Fruit fly (Drosophila melanogaster) whole organism, embryonic: ENCODE results near the gene Tnpo-SR.

Experiments
- BEAF-32 ChIP-seq: fragments of 200-800 bp; sonication (Bioruptor generic); optimal IDR thresholded peaks from 3 replicates; lab custom pipeline; 2017; ENCODE audit warnings: missing biosample characterization, missing genetic modification characterization, mild to moderate bottlenecking, moderate library complexity, missing genetic modification reagents
- CG10274 ChIP-seq: fragments of 200-800 bp; sonication (Bioruptor generic); optimal IDR thresholded peaks from 3 replicates; lab custom pipeline; 2017; ENCODE audit warnings: missing biosample characterization, mild to moderate bottlenecking, missing genetic modification characterization
- CG11456 ChIP-seq: fragments of 200-800 bp; sonication (Bioruptor generic); IDR thresholded peaks from 3 replicates; pipeline ENCODE4 v1.3.6; 2022; ENCODE audit warnings: missing biosample characterization, missing genetic modification characterization
- CG11696 ChIP-seq: fragments of 200-800 bp; sonication (Bioruptor generic); IDR thresholded peaks from 2 replicates; pipeline ENCODE4 v1.3.6; 2022; ENCODE audit warnings: missing biosample characterization, missing genetic modification characterization
- CG12219 ChIP-seq: fragments of 200-800 bp; sonication (Bioruptor generic); optimal IDR thresholded peaks from 3 replicates; lab custom pipeline; 2018; ENCODE audit warnings: missing biosample characterization, mild to moderate bottlenecking, missing genetic modification characterization
- CG13624 ChIP-seq: fragments of 200-800 bp; sonication (Bioruptor generic); optimal IDR thresholded peaks from 2 replicates; lab custom pipeline; 2016; ENCODE audit warnings: missing biosample characterization, missing genetic modification characterization
- CG17568 ChIP-seq: fragments of 200-800 bp; sonication (Bioruptor generic); optimal IDR thresholded peaks from 2 replicates; lab custom pipeline; 2018; ENCODE audit warnings: missing biosample characterization, mild to moderate bottlenecking, missing genetic modification characterization, moderate library complexity
- CG18599 ChIP-seq: fragments of 200-800 bp; sonication (Bioruptor generic); optimal IDR thresholded peaks from 3 replicates; lab custom pipeline; 2017; ENCODE audit warnings: missing biosample characterization, missing genetic modification characterization, mild to moderate bottlenecking, moderate library complexity, missing genetic modification reagents
- CG3163 ChIP-seq: fragments of 200-800 bp; sonication (Bioruptor generic); optimal IDR thresholded peaks from 3 replicates; lab custom pipeline; 2016; ENCODE audit warnings: missing biosample characterization, missing genetic modification characterization
- CG32767 ChIP-seq: fragments of 200-800 bp; sonication (Bioruptor generic); IDR thresholded peaks from 2 replicates; pipeline ENCODE4 v1.3.6; 2022; ENCODE audit warnings: missing biosample characterization, missing genetic modification characterization
- CG3838 ChIP-seq: fragments of 200-800 bp; sonication (Bioruptor generic); optimal IDR thresholded peaks from 3 replicates; lab custom pipeline; 2016; ENCODE audit warnings: missing biosample characterization, missing genetic modification characterization
- CG4404 ChIP-seq: fragments of 200-800 bp; sonication (Bioruptor generic); IDR thresholded peaks from 2 replicates; pipeline ENCODE4 v1.3.6; 2022; ENCODE audit warnings: missing biosample characterization, missing genetic modification characterization
- CG4424 ChIP-seq: fragments of 200-800 bp; sonication (Bioruptor generic); optimal IDR thresholded peaks from 3 replicates; lab custom pipeline; 2016; ENCODE audit warnings: missing biosample characterization, missing genetic modification characterization
- CG5953 ChIP-seq: fragments of 200-800 bp; sonication (Bioruptor generic); IDR thresholded peaks from 2 replicates; pipeline ENCODE4 v1.3.6; 2022; ENCODE audit warnings: missing biosample characterization, missing genetic modification characterization
- CG6254 ChIP-seq: fragments of 200-800 bp; sonication (Bioruptor generic); optimal IDR thresholded peaks from 3 replicates; lab custom pipeline; 2017; ENCODE audit warnings: mild to moderate bottlenecking, missing biosample characterization, missing genetic modification reagents, missing genetic modification characterization
- CG6272 ChIP-seq: fragments of 200-800 bp; sonication (Bioruptor generic); IDR thresholded peaks from 2 replicates; pipeline ENCODE4 v1.3.6; 2022; ENCODE audit warnings: missing biosample characterization, missing genetic modification characterization
- CG6813 ChIP-seq: fragments of 200-800 bp; sonication (Bioruptor generic); optimal IDR thresholded peaks from 2 replicates; lab custom pipeline; 2017; ENCODE audit warnings: missing biosample characterization, missing genetic modification characterization, mild to moderate bottlenecking, moderate library complexity, missing genetic modification reagents
- CG8281 ChIP-seq: fragments of 200-800 bp; sonication (Bioruptor generic); optimal IDR thresholded peaks from 2 replicates; lab custom pipeline; 2018; ENCODE audit warnings: missing biosample characterization, mild to moderate bottlenecking, missing genetic modification characterization, moderate library complexity
- CG8290 ChIP-seq, 3 experiments: fragments of 200-800 bp; sonication (Bioruptor generic); optimal IDR thresholded peaks; 2 replicates each; lab custom pipeline; 2016 to 2019; ENCODE audit warnings: missing biosample characterization in 3 of 3, missing genetic modification characterization in 3 of 3, mild to moderate bottlenecking in 2 of 3, moderate library complexity in 1 of 3
- CG8944 ChIP-seq: fragments of 200-800 bp; sonication (Bioruptor generic); optimal IDR thresholded peaks from 3 replicates; lab custom pipeline; 2016; ENCODE audit warnings: missing biosample characterization, missing genetic modification characterization
- CHES-1-like ChIP-seq: fragments of 200-800 bp; sonication (Bioruptor generic); optimal IDR thresholded peaks from 2 replicates; lab custom pipeline; 2016; ENCODE audit warnings: missing biosample characterization, missing genetic modification characterization
- Camta ChIP-seq: fragments of 200-800 bp; sonication (Bioruptor generic); optimal IDR thresholded peaks from 2 replicates; lab custom pipeline; 2016; ENCODE audit warnings: missing biosample characterization, missing genetic modification characterization
- Chrac-16 ChIP-seq: fragments of 200-800 bp; sonication (Bioruptor generic); optimal IDR thresholded peaks from 3 replicates; lab custom pipeline; 2016; ENCODE audit warnings: missing biosample characterization, missing genetic modification characterization
- Hmr ChIP-seq: fragments of 200-800 bp; sonication (Bioruptor generic); optimal IDR thresholded peaks from 3 replicates; lab custom pipeline; 2017; ENCODE audit warnings: mild to moderate bottlenecking, missing biosample characterization, missing genetic modification reagents, missing genetic modification characterization
- NC2β ChIP-seq: fragments of 200-800 bp; sonication (Bioruptor generic); optimal IDR thresholded peaks from 2 replicates; lab custom pipeline; 2016; ENCODE audit warnings: missing biosample characterization, missing genetic modification characterization
- Optix ChIP-seq: fragments of 200-800 bp; sonication (Bioruptor generic); IDR thresholded peaks from 3 replicates; pipeline ENCODE4 v1.3.6; 2022; ENCODE audit warnings: missing biosample characterization, missing genetic modification characterization
- Pdp1 ChIP-seq, 2 experiments: fragments of 200-800 bp; sonication (Bioruptor generic); optimal IDR thresholded peaks; 3 replicates each; lab custom pipeline; 2016; ENCODE audit warnings: missing biosample characterization in 2 of 2, missing genetic modification characterization in 2 of 2, mild to moderate bottlenecking in 1 of 2, moderate library complexity in 1 of 2
- Ptx1 ChIP-seq: fragments of 200-800 bp; sonication (Bioruptor generic); IDR thresholded peaks from 2 replicates; pipeline ENCODE4 v1.3.6; 2022; ENCODE audit warnings: missing biosample characterization, missing genetic modification characterization
- Side ChIP-seq: fragments of 200-800 bp; sonication (Bioruptor generic); optimal IDR thresholded peaks from 2 replicates; lab custom pipeline; 2016; ENCODE audit warnings: missing biosample characterization, missing genetic modification characterization
- Sin3A ChIP-seq: fragments of >200 bp; optimal IDR thresholded peaks from 2 replicates; lab custom pipeline; 2018
- ase ChIP-seq: fragments of 200-800 bp; sonication (Bioruptor generic); IDR thresholded peaks from 3 replicates; pipeline ENCODE4 v1.3.6; 2022; ENCODE audit warnings: missing biosample characterization, missing genetic modification characterization
- bigmax ChIP-seq: fragments of 200-800 bp; sonication (Bioruptor generic); optimal IDR thresholded peaks from 2 replicates; lab custom pipeline; 2018; ENCODE audit warnings: missing biosample characterization, mild to moderate bottlenecking, missing genetic modification characterization
- fd102C ChIP-seq: fragments of 200-800 bp; sonication (Bioruptor generic); optimal IDR thresholded peaks from 2 replicates; lab custom pipeline; 2018; ENCODE audit warnings: missing biosample characterization, mild to moderate bottlenecking, missing genetic modification characterization, moderate library complexity
- gfzf ChIP-seq: fragments of 200-800 bp; sonication (Bioruptor generic); optimal IDR thresholded peaks from 2 replicates; lab custom pipeline; 2016; ENCODE audit warnings: missing biosample characterization, mild to moderate bottlenecking, missing genetic modification characterization, moderate library complexity
- grau ChIP-seq: fragments of 200-800 bp; optimal IDR thresholded peaks from 3 replicates; lab custom pipeline; 2019; ENCODE audit warnings: missing biosample characterization, mild to moderate bottlenecking, missing genetic modification characterization, moderate library complexity
- gro ChIP-seq: fragments of 200-800 bp; sonication (Bioruptor generic); optimal IDR thresholded peaks from 2 replicates; lab custom pipeline; 2016; ENCODE audit warnings: missing biosample characterization, missing genetic modification characterization
- gsb-n ChIP-seq: fragments of 200-800 bp; sonication (Bioruptor generic); optimal IDR thresholded peaks from 3 replicates; lab custom pipeline; 2018; ENCODE audit warnings: missing biosample characterization, mild to moderate bottlenecking, missing genetic modification characterization
- lmd ChIP-seq: fragments of 200-800 bp; sonication (Bioruptor generic); IDR thresholded peaks from 2 replicates; pipeline ENCODE4 v1.3.6; 2022; ENCODE audit warnings: missing biosample characterization, missing genetic modification characterization
- luna ChIP-seq: fragments of 200-800 bp; sonication (Bioruptor generic); optimal IDR thresholded peaks from 2 replicates; lab custom pipeline; 2016; ENCODE audit warnings: missing biosample characterization, missing genetic modification characterization
- nau ChIP-seq: fragments of 200-800 bp; sonication (Bioruptor generic); optimal IDR thresholded peaks from 3 replicates; lab custom pipeline; 2017; ENCODE audit warnings: missing biosample characterization, mild to moderate bottlenecking, missing genetic modification characterization, missing genetic modification reagents
- nerfin-2 ChIP-seq: fragments of 200-800 bp; sonication (Bioruptor generic); IDR thresholded peaks from 2 replicates; pipeline ENCODE4 v1.3.6; 2022; ENCODE audit warnings: missing biosample characterization, missing genetic modification characterization; ENCODE audit not compliant: partially characterized antibody
- odd ChIP-seq: fragments of 200-800 bp; sonication (Bioruptor generic); optimal IDR thresholded peaks from 2 replicates; lab custom pipeline; 2017; ENCODE audit warnings: missing biosample characterization, mild to moderate bottlenecking, missing genetic modification characterization
- pho ChIP-seq: fragments of 200-800 bp; sonication (Bioruptor generic); optimal IDR thresholded peaks from 2 replicates; lab custom pipeline; 2016; ENCODE audit warnings: missing biosample characterization, missing genetic modification characterization
- pnt ChIP-seq: fragments of 200-800 bp; sonication (Bioruptor generic); optimal IDR thresholded peaks from 3 replicates; lab custom pipeline; 2016; ENCODE audit warnings: missing biosample characterization, missing genetic modification characterization
- pum ChIP-seq: fragments of 200-800 bp; sonication (Bioruptor generic); optimal IDR thresholded peaks from 2 replicates; lab custom pipeline; 2016; ENCODE audit warnings: missing biosample characterization, missing genetic modification characterization
- row ChIP-seq: fragments of 200-800 bp; sonication (Bioruptor generic); IDR thresholded peaks from 3 replicates; pipeline ENCODE4 v1.3.6; 2022; ENCODE audit warnings: missing biosample characterization, missing genetic modification characterization
- schlank ChIP-seq: fragments of 200-800 bp; sonication (Bioruptor generic); optimal IDR thresholded peaks from 2 replicates; lab custom pipeline; 2018; ENCODE audit warnings: missing biosample characterization, mild to moderate bottlenecking, missing genetic modification characterization
- tna ChIP-seq: fragments of 200-800 bp; sonication (Bioruptor generic); IDR thresholded peaks from 2 replicates; pipeline ENCODE4 v1.3.6; 2022; ENCODE audit warnings: missing biosample characterization, missing genetic modification characterization; ENCODE audit not compliant: partially characterized antibody
- trem ChIP-seq: fragments of 200-800 bp; optimal IDR thresholded peaks from 3 replicates; lab custom pipeline; 2019; ENCODE audit warnings: missing biosample characterization, mild to moderate bottlenecking, missing genetic modification characterization, moderate library complexity

The Tnpo-SR gene

DNA sequence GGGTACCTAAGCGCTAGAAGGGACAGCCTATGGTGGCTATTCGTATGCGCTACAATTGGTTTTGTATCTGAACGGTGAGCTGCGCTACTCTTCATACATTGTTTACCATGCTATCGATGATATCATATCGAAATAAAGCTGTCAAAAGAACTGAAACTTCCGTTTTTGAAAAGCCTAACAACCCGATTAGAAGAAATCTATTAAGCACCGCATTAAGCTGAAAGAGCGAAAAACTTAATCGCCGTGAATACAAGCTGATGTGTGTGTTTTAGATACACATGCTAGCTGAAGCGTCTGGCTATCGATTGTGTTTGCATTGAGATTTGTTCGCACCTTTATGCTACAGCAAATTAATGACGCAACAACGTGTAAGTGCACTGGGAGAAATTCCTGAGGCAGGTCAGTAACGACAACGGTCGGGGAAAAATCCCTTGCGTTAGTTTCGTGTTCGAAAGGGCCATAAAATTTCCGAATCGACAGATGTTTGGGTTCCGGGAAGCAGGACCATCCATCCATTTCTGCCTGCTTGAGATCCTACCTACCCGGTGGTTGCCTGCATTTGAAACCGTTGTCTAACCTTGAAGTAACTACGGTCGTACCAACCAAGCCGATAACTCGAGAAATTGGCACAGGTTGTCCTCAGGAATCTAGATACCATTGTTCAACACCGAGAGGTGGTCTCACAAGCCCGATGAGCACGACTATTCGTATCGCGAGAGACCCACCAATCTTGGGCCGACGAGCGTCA, 9.2 kb upstream of the Tnpo-SR start (continued):
- TF ChIP-seq CHES-1-like, result peak; percentile 64
- no peak for TF ChIP-seq Sin3A
- TF ChIP-seq CG17568 (GFP tag; lab: Kevin White, UChicago), result peak; percentile 80
- peak; percentile 55 for TF ChIP-seq CG3163 (GFP tag; lab: Kevin White, UChicago)
- no peak for TF ChIP-seq lmd
- peak; percentile 71 for TF ChIP-seq CG3838 (GFP tag; lab: Kevin White, UChicago)
- TF ChIP-seq CG12219 (GFP tag; lab: Kevin White, UChicago), result peak; percentile 72
- no peak for TF ChIP-seq CG4404 (GFP tag; lab: Robert Waterston, UW)
- no peak for TF ChIP-seq gfzf (GFP tag; lab: Kevin White, UChicago)
- no peak for TF ChIP-seq ase (GFP tag; lab: Robert Waterston, UW)
- peak; percentile 86 for TF ChIP-seq grau
- TF ChIP-seq Side, result peak; percentile 85
- TF ChIP-seq Camta, result peak; percentile 69
- TF ChIP-seq pho, result peak; percentile 63
- TF ChIP-seq gsb-n (tag; lab: Kevin White, UChicago), result peak; percentile 73
- no peak for TF ChIP-seq Optix (GFP tag; lab: Robert Waterston, UW)
- TF ChIP-seq bigmax (GFP tag; lab: Kevin White, UChicago), result peak; percentile 55
- peak; percentile 44 for TF ChIP-seq NC2β
- TF ChIP-seq nau (GFP tag; lab: Kevin White, UChicago), result peak; percentile 80
- peak; percentile 87 for TF ChIP-seq CG6813 (GFP tag; lab: Kevin White, UChicago)
- TF ChIP-seq tna (GFP tag; lab: Robert Waterston, UW), result no peak
- no peak for TF ChIP-seq CG11696 (GFP tag; lab: Robert Waterston, UW)
- peak; percentile 81 for TF ChIP-seq luna (GFP tag; lab: Kevin White, UChicago)
- TF ChIP-seq CG4424 (GFP tag; lab: Kevin White, UChicago), result peak; percentile 72
- no peak for TF ChIP-seq row (GFP tag; lab: Robert Waterston, UW)
- TF ChIP-seq BEAF-32 (GFP tag; lab: Kevin White, UChicago), result no peak
- TF ChIP-seq Pdp1 (GFP tag; optimal IDR thresholded peaks at IDR 0.05; lab: Kevin White, UChicago), result peak; percentile 84 to 98
- TF ChIP-seq CG10274 (GFP tag; lab: Kevin White, UChicago), result peak; percentile 99
- TF ChIP-seq fd102C (GFP tag; lab: Kevin White, UChicago), result no peak
- TF ChIP-seq CG18599 (GFP tag; lab: Kevin White, UChicago), result peak; percentile 92
- TF ChIP-seq gro (GFP tag; lab: Kevin White, UChicago), result peak; percentile 93
- TF ChIP-seq pum, result peak; percentile 79
- TF ChIP-seq CG8290 (GFP tag; optimal IDR thresholded peaks at IDR 0.05; lab: Kevin White, UChicago), result peak; percentile 32
- peak in 1 of 2 experiments; percentile 94 for TF ChIP-seq CG8290 (tag; optimal IDR thresholded peaks at IDR 0.05; lab: Kevin White, UChicago)
- TF ChIP-seq nerfin-2 (GFP tag; lab: Robert Waterston, UW), result no peak
- TF ChIP-seq CG8281, result peak; percentile 65
- TF ChIP-seq CG32767, result no peak
- no peak for TF ChIP-seq CG5953 (GFP tag; lab: Robert Waterston, UW)
- peak; percentile 70 for TF ChIP-seq Chrac-16 (GFP tag; lab: Kevin White, UChicago)
- peak; percentile 81 for TF ChIP-seq CG8944 (GFP tag; lab: Kevin White, UChicago)
- peak; percentile 40 for TF ChIP-seq trem
- TF ChIP-seq CG13624, result peak; percentile 90
- peak; percentile 70 for TF ChIP-seq pnt
- no peak for TF ChIP-seq Ptx1
- TF ChIP-seq CG11456 (GFP tag; lab: Robert Waterston, UW), result no peak
- TF ChIP-seq CG6254 (GFP tag; lab: Kevin White, UChicago), result peak; percentile 20
- peak; percentile 75 for TF ChIP-seq CG6272 (GFP tag; lab: Robert Waterston, UW)
- TF ChIP-seq Hmr (GFP tag; lab: Kevin White, UChicago), result peak; percentile 80
- TF ChIP-seq schlank, result peak; percentile 77
- peak; percentile 67 for TF ChIP-seq odd
